Fruit fly (Drosophila melanogaster) whole organism, embryonic: ENCODE results near the gene CG8301.

Experiments
- ATbp ChIP-seq: fragments of 200-800 bp; sonication (Bioruptor generic); optimal IDR thresholded peaks from 2 replicates; lab custom pipeline; 2017; ENCODE audit warnings: missing biosample characterization, mild to moderate bottlenecking, missing genetic modification characterization, missing genetic modification reagents
- B-H1 ChIP-seq: fragments of 200-800 bp; sonication (Bioruptor generic); IDR thresholded peaks from 3 replicates; pipeline ENCODE4 v1.3.6; 2022; ENCODE audit warnings: missing biosample characterization, missing genetic modification characterization
- CG10431 ChIP-seq: fragments of 200-800 bp; sonication (Bioruptor generic); optimal IDR thresholded peaks from 3 replicates; lab custom pipeline; 2018; ENCODE audit warnings: missing biosample characterization, mild to moderate bottlenecking, missing genetic modification characterization
- CG10565 ChIP-seq: fragments of 200-800 bp; sonication (Bioruptor generic); optimal IDR thresholded peaks from 3 replicates; lab custom pipeline; 2016; ENCODE audit warnings: missing biosample characterization, mild to moderate bottlenecking, missing genetic modification characterization
- CG12219 ChIP-seq: fragments of 200-800 bp; sonication (Bioruptor generic); optimal IDR thresholded peaks from 3 replicates; lab custom pipeline; 2018; ENCODE audit warnings: missing biosample characterization, mild to moderate bottlenecking, missing genetic modification characterization
- CG13624 ChIP-seq: fragments of 200-800 bp; sonication (Bioruptor generic); optimal IDR thresholded peaks from 2 replicates; lab custom pipeline; 2016; ENCODE audit warnings: missing biosample characterization, missing genetic modification characterization
- CG13775 ChIP-seq: fragments of 200-800 bp; sonication (Bioruptor generic); optimal IDR thresholded peaks from 3 replicates; lab custom pipeline; 2017; ENCODE audit warnings: missing biosample characterization, mild to moderate bottlenecking, missing genetic modification characterization
- CG14050 ChIP-seq: fragments of 200-800 bp; sonication (Bioruptor generic); IDR thresholded peaks from 3 replicates; pipeline ENCODE4 v1.3.6; 2022; ENCODE audit warnings: missing biosample characterization, missing genetic modification characterization
- CG14667 ChIP-seq: fragments of 200-800 bp; sonication (Bioruptor generic); IDR thresholded peaks from 2 replicates; pipeline ENCODE4 v1.3.6; 2022; ENCODE audit warnings: missing biosample characterization, missing genetic modification characterization
- CG17328 ChIP-seq: fragments of 200-800 bp; sonication (Bioruptor generic); IDR thresholded peaks from 2 replicates; pipeline ENCODE4 v1.3.6; 2022; ENCODE audit warnings: missing biosample characterization, missing genetic modification characterization
- CG17912 ChIP-seq: fragments of 200-800 bp; sonication (Bioruptor generic); optimal IDR thresholded peaks from 2 replicates; lab custom pipeline; 2018; ENCODE audit warnings: missing biosample characterization, mild to moderate bottlenecking, missing genetic modification characterization
- CG1792 ChIP-seq: fragments of 200-800 bp; sonication (Bioruptor generic); optimal IDR thresholded peaks from 2 replicates; lab custom pipeline; 2016; ENCODE audit warnings: missing biosample characterization, missing genetic modification characterization
- CG2116 ChIP-seq: fragments of 200-800 bp; sonication (Bioruptor generic); optimal IDR thresholded peaks from 3 replicates; lab custom pipeline; 2018; ENCODE audit warnings: missing biosample characterization, mild to moderate bottlenecking, missing genetic modification characterization
- CG2202 ChIP-seq: fragments of 200-800 bp; sonication (Bioruptor generic); optimal IDR thresholded peaks from 2 replicates; lab custom pipeline; 2018; ENCODE audit warnings: missing biosample characterization, mild to moderate bottlenecking, missing genetic modification characterization
- CG3995 ChIP-seq: fragments of 200-800 bp; sonication (Bioruptor generic); optimal IDR thresholded peaks from 3 replicates; lab custom pipeline; 2016; ENCODE audit warnings: missing biosample characterization, missing genetic modification characterization
- CG4360 ChIP-seq: fragments of 200-800 bp; sonication (Bioruptor generic); IDR thresholded peaks from 2 replicates; pipeline ENCODE4 v1.3.6; 2022; ENCODE audit warnings: missing biosample characterization, missing genetic modification characterization
- CG6854 ChIP-seq: fragments of 200-800 bp; sonication (Bioruptor generic); optimal IDR thresholded peaks from 3 replicates; lab custom pipeline; 2017; ENCODE audit warnings: missing biosample characterization, mild to moderate bottlenecking, missing genetic modification characterization
- CG7271 ChIP-seq: fragments of 200-800 bp; sonication (Bioruptor generic); optimal IDR thresholded peaks from 2 replicates; lab custom pipeline; 2018; ENCODE audit warnings: missing biosample characterization, mild to moderate bottlenecking, missing genetic modification characterization, moderate library complexity
- CG9609 ChIP-seq: fragments of 200-800 bp; sonication (Bioruptor generic); optimal IDR thresholded peaks from 3 replicates; lab custom pipeline; 2016; ENCODE audit warnings: missing biosample characterization, missing genetic modification characterization
- CrebB ChIP-seq: fragments of 200-800 bp; sonication (Bioruptor generic); optimal IDR thresholded peaks from 3 replicates; lab custom pipeline; 2018; ENCODE audit warnings: missing biosample characterization, mild to moderate bottlenecking, missing genetic modification characterization
- D19B ChIP-seq: fragments of 200-800 bp; sonication (Bioruptor generic); optimal IDR thresholded peaks from 2 replicates; lab custom pipeline; 2017; ENCODE audit warnings: missing biosample characterization, mild to moderate bottlenecking, missing genetic modification characterization
- Dbx ChIP-seq: fragments of 200-800 bp; sonication (Bioruptor generic); IDR thresholded peaks from 3 replicates; pipeline ENCODE4 v1.3.6; 2022; ENCODE audit warnings: missing biosample characterization, missing genetic modification characterization
- Doc2 ChIP-seq: fragments of 200-800 bp; sonication (Bioruptor generic); IDR thresholded peaks from 2 replicates; pipeline ENCODE4 v1.3.6; 2022; ENCODE audit warnings: missing biosample characterization, missing genetic modification characterization
- Dref ChIP-seq: fragments of 200-800 bp; sonication (Bioruptor generic); IDR thresholded peaks from 2 replicates; pipeline ENCODE4 v1.3.6; 2022; ENCODE audit warnings: missing biosample characterization, missing genetic modification characterization
- E2f1 ChIP-seq: fragments of 200-800 bp; sonication (Bioruptor generic); IDR thresholded peaks from 2 replicates; pipeline ENCODE4 v1.3.6; 2022; ENCODE audit warnings: missing biosample characterization, missing genetic modification characterization
- Elba2 ChIP-seq: fragments of 200-800 bp; sonication (Bioruptor generic); optimal IDR thresholded peaks from 3 replicates; lab custom pipeline; 2016; ENCODE audit warnings: missing biosample characterization, missing genetic modification characterization
- Fer2 ChIP-seq: fragments of 200-800 bp; sonication (Bioruptor generic); optimal IDR thresholded peaks from 2 replicates; lab custom pipeline; 2018; ENCODE audit warnings: missing biosample characterization, mild to moderate bottlenecking, missing genetic modification characterization, moderate library complexity
- Hmx ChIP-seq: fragments of 200-800 bp; sonication (Bioruptor generic); optimal IDR thresholded peaks from 2 replicates; lab custom pipeline; 2016; ENCODE audit warnings: missing biosample characterization, missing genetic modification characterization
- Med ChIP-seq: fragments of 200-800 bp; sonication (Bioruptor generic); peaks from one replicate; lab custom pipeline; 2016; ENCODE audit warnings: missing biosample characterization, missing genetic modification characterization, mild to moderate bottlenecking, inconsistent platforms, moderate library complexity
- Optix ChIP-seq: fragments of 200-800 bp; sonication (Bioruptor generic); IDR thresholded peaks from 3 replicates; pipeline ENCODE4 v1.3.6; 2022; ENCODE audit warnings: missing biosample characterization, missing genetic modification characterization
- ab ChIP-seq: fragments of 200-800 bp; sonication (Bioruptor generic); optimal IDR thresholded peaks from 2 replicates; lab custom pipeline; 2016; ENCODE audit warnings: missing biosample characterization, missing genetic modification characterization
- amos ChIP-seq: fragments of 200-800 bp; sonication (Bioruptor generic); IDR thresholded peaks from 2 replicates; pipeline ENCODE4 v1.3.6; 2022; ENCODE audit warnings: missing biosample characterization, missing genetic modification characterization; ENCODE audit not compliant: partially characterized antibody
- aop ChIP-seq: fragments of 200-800 bp; sonication (Bioruptor generic); IDR thresholded peaks from 2 replicates; pipeline ENCODE4 v1.3.6; 2022; ENCODE audit warnings: missing biosample characterization, missing genetic modification characterization
- ase ChIP-seq: fragments of 200-800 bp; sonication (Bioruptor generic); IDR thresholded peaks from 3 replicates; pipeline ENCODE4 v1.3.6; 2022; ENCODE audit warnings: missing biosample characterization, missing genetic modification characterization
- bigmax ChIP-seq: fragments of 200-800 bp; sonication (Bioruptor generic); optimal IDR thresholded peaks from 2 replicates; lab custom pipeline; 2018; ENCODE audit warnings: missing biosample characterization, mild to moderate bottlenecking, missing genetic modification characterization
- bsh ChIP-seq, 2 experiments: fragments of 200-800 bp; sonication (Bioruptor generic); optimal IDR thresholded peaks; 2 replicates each; lab custom pipeline; 2017 to 2018; ENCODE audit warnings: mild to moderate bottlenecking in 2 of 2, missing biosample characterization in 2 of 2, missing genetic modification characterization in 2 of 2, moderate library complexity in 1 of 2
- cwo ChIP-seq: fragments of 200-800 bp; sonication (Bioruptor generic); optimal IDR thresholded peaks from 3 replicates; lab custom pipeline; 2017; ENCODE audit warnings: missing biosample characterization, missing genetic modification characterization, mild to moderate bottlenecking, moderate library complexity, missing genetic modification reagents
- fd3F ChIP-seq: fragments of 200-800 bp; sonication (Bioruptor generic); optimal IDR thresholded peaks from 2 replicates; lab custom pipeline; 2018; ENCODE audit warnings: missing biosample characterization, mild to moderate bottlenecking, missing genetic modification characterization, moderate library complexity
- gsb ChIP-seq: fragments of 200-800 bp; sonication (Bioruptor generic); IDR thresholded peaks from 2 replicates; pipeline ENCODE4 v1.3.6; 2022; ENCODE audit warnings: missing biosample characterization, missing genetic modification characterization
- hth ChIP-seq: fragments of >200 bp; optimal IDR thresholded peaks from 2 replicates; lab custom pipeline; 2017; ENCODE audit warnings: inconsistent platforms
- insv ChIP-seq, 2 experiments: fragments of 200-800 bp; sonication (Bioruptor generic); optimal IDR thresholded peaks; 3 replicates each; lab custom pipeline; 2016 to 2018; ENCODE audit warnings: missing biosample characterization in 2 of 2, missing genetic modification characterization in 2 of 2
- klu ChIP-seq: fragments of 200-800 bp; sonication (Bioruptor generic); IDR thresholded peaks from 2 replicates; pipeline ENCODE4 v1.3.6; 2022; ENCODE audit warnings: missing biosample characterization, missing genetic modification characterization
- kni ChIP-seq: fragments of 200-800 bp; sonication (Bioruptor generic); optimal IDR thresholded peaks from 3 replicates; lab custom pipeline; 2017; ENCODE audit warnings: mild to moderate bottlenecking, missing biosample characterization, missing genetic modification reagents, missing genetic modification characterization
- knrl ChIP-seq: fragments of 200-800 bp; sonication (Bioruptor generic); IDR thresholded peaks from 3 replicates; pipeline ENCODE4 v1.3.6; 2022; ENCODE audit warnings: missing biosample characterization, missing genetic modification characterization; ENCODE audit not compliant: partially characterized antibody
- nerfin-2 ChIP-seq: fragments of 200-800 bp; sonication (Bioruptor generic); IDR thresholded peaks from 2 replicates; pipeline ENCODE4 v1.3.6; 2022; ENCODE audit warnings: missing biosample characterization, missing genetic modification characterization; ENCODE audit not compliant: partially characterized antibody
- onecut ChIP-seq: fragments of 200-800 bp; sonication (Bioruptor generic); IDR thresholded peaks from 2 replicates; pipeline ENCODE4 v1.3.6; 2022; ENCODE audit warnings: missing biosample characterization, missing genetic modification characterization
- p53 ChIP-seq: fragments of 200-800 bp; sonication (Bioruptor generic); optimal IDR thresholded peaks from 2 replicates; lab custom pipeline; 2016; ENCODE audit warnings: missing biosample characterization, missing genetic modification characterization
- pb ChIP-seq: fragments of 200-800 bp; sonication (Bioruptor generic); optimal IDR thresholded peaks from 3 replicates; lab custom pipeline; 2016; ENCODE audit warnings: missing biosample characterization, missing genetic modification characterization
- pita ChIP-seq: fragments of 200-800 bp; sonication (Bioruptor generic); optimal IDR thresholded peaks from 2 replicates; lab custom pipeline; 2017; ENCODE audit warnings: missing biosample characterization, mild to moderate bottlenecking, missing genetic modification characterization
- salm ChIP-seq: fragments of 200-800 bp; sonication (Bioruptor generic); optimal IDR thresholded peaks from 2 replicates; lab custom pipeline; 2018; ENCODE audit warnings: missing biosample characterization, mild to moderate bottlenecking, missing genetic modification characterization
- slou ChIP-seq: fragments of 200-800 bp; sonication (Bioruptor generic); optimal IDR thresholded peaks from 3 replicates; lab custom pipeline; 2016; ENCODE audit warnings: missing biosample characterization, missing genetic modification characterization

Gene CG8301

dm6 chr3R:9626880-9627401 is 45.8 kb downstream of the CG8301 start, which contains the start of the genes CG9427 and CG8319 (continued):
- TF ChIP-seq B-H1 (GFP tag; lab: Robert Waterston, UW), result no peak
- TF ChIP-seq E2f1 (GFP tag; lab: Robert Waterston, UW), result 0 out of 2 replicates have a peak, but pooled peaks have one; percentile 34
- no peak for TF ChIP-seq ab (GFP tag; lab: Kevin White, UChicago)
- TF ChIP-seq CG6854 (GFP tag; lab: Kevin White, UChicago), result no peak
- no peak for TF ChIP-seq bigmax (GFP tag; lab: Kevin White, UChicago)
- TF ChIP-seq CG13624 (GFP tag; lab: Kevin White, UChicago), result peak; percentile 42
- peak; percentile 60 for TF ChIP-seq nerfin-2
- TF ChIP-seq Dbx (GFP tag; lab: Robert Waterston, UW), result 0 out of 3 replicates have a peak, but pooled peaks have one; percentile 45
- TF ChIP-seq cwo (GFP tag; lab: Kevin White, UChicago), result peak; percentile 30
- peak; percentile 26; the same call in 1 of the 2 replicates for TF ChIP-seq CG17328 (GFP tag; lab: Robert Waterston, UW)
- TF ChIP-seq salm (tag; lab: Kevin White, UChicago), result peak; percentile 33
- no peak for TF ChIP-seq CG10565 (GFP tag; lab: Kevin White, UChicago)
- TF ChIP-seq CG14667 (GFP tag; lab: Robert Waterston, UW), result no peak
- no peak for TF ChIP-seq insv (GFP tag; optimal IDR thresholded peaks at IDR 0.05; lab: Kevin White, UChicago)
- TF ChIP-seq CG17912 (GFP tag; lab: Kevin White, UChicago), result no peak
- no peak for TF ChIP-seq slou
- no peak for TF ChIP-seq onecut (GFP tag; lab: Robert Waterston, UW)
- peak; percentile 74 for TF ChIP-seq amos
- TF ChIP-seq gsb, result no peak
- TF ChIP-seq D19B, result no peak
- no peak for TF ChIP-seq CG12219 (GFP tag; lab: Kevin White, UChicago)
- TF ChIP-seq CG7271 (tag; lab: Kevin White, UChicago), result no peak
- TF ChIP-seq CG10431 (GFP tag; lab: Kevin White, UChicago), result no peak
- no peak for TF ChIP-seq CG2202 (tag; lab: Kevin White, UChicago)
- no peak for TF ChIP-seq ATbp (GFP tag; lab: Kevin White, UChicago)
- TF ChIP-seq CG4360 (GFP tag; lab: Robert Waterston, UW), result no peak
- peak; percentile 47 for TF ChIP-seq CG9609 (GFP tag; lab: Kevin White, UChicago)
- TF ChIP-seq Dref (GFP tag; lab: Robert Waterston, UW), result peak; percentile 70
- TF ChIP-seq CrebB (tag; lab: Kevin White, UChicago), result peak; percentile 77
- TF ChIP-seq CG3995 (GFP tag; lab: Kevin White, UChicago), result peak; percentile 100
- peak; percentile 47 for TF ChIP-seq fd3F (GFP tag; lab: Kevin White, UChicago)
- TF ChIP-seq Fer2 (tag; lab: Kevin White, UChicago), result peak; percentile 52
- peak; percentile 87 for TF ChIP-seq knrl (GFP tag; lab: Robert Waterston, UW)
- no peak for TF ChIP-seq CG1792 (GFP tag; lab: Kevin White, UChicago)
- TF ChIP-seq p53, result no peak
- TF ChIP-seq pb, result no peak
- TF ChIP-seq Elba2 (GFP tag; lab: Kevin White, UChicago), result peak; percentile 16
- TF ChIP-seq ase, result no peak
- TF ChIP-seq CG14050 (GFP tag; lab: Robert Waterston, UW), result no peak
- TF ChIP-seq CG2116, result peak; percentile 92
- TF ChIP-seq kni (GFP tag; lab: Kevin White, UChicago), result peak; percentile 26
- no peak for TF ChIP-seq hth (lab: Kevin White, UChicago)
- peak; percentile 73 for TF ChIP-seq CG13775
- no peak for TF ChIP-seq klu (GFP tag; lab: Robert Waterston, UW)
- peak; percentile 93 for TF ChIP-seq Med (GFP tag; lab: Kevin White, UChicago)
- TF ChIP-seq Optix (GFP tag; lab: Robert Waterston, UW), result no peak
- no peak for TF ChIP-seq Doc2 (GFP tag; lab: Robert Waterston, UW)
- no peak for TF ChIP-seq aop (GFP tag; lab: Robert Waterston, UW)
- TF ChIP-seq bsh (GFP tag; optimal IDR thresholded peaks at IDR 0.05; lab: Kevin White, UChicago), result peak in 1 of 2 experiments; percentile 61
- TF ChIP-seq Hmx (GFP tag; lab: Kevin White, UChicago), result peak; percentile 59
- no peak for TF ChIP-seq pita (GFP tag; lab: Kevin White, UChicago)
